Fruit fly (Drosophila melanogaster): ENCODE data around the gene Uch-L5.

The Uch-L5 gene

dm6 chr3L:9460775-9461491 lies 15.8 kb downstream of the Uch-L5 start, which contains the start of the genes CG3434 and CG44838 (continued):
- TF ChIP-seq CG1647 (GFP tag; optimal IDR thresholded peaks at IDR 0.05) (peak; percentile 67), Ravus (GFP tag; IDR thresholded peaks at IDR 0.05) (no peak; the same call in 1 of the 2 replicates), CG12155 (GFP tag; optimal IDR thresholded peaks at IDR 0.05) (peak; percentile 86), Mad (GFP tag; optimal IDR thresholded peaks at IDR 0.05) (peak; percentile 82), dan (GFP tag; IDR thresholded peaks at IDR 0.05) (no peak), CG7839 (tag; optimal IDR thresholded peaks at IDR 0.05) (peak; percentile 82), klu (GFP tag; IDR thresholded peaks at IDR 0.05) (peak; percentile 51; the same call in 1 of the 2 replicates), Side (GFP tag; optimal IDR thresholded peaks at IDR 0.05) (peak; percentile 65), cg (GFP tag; optimal IDR thresholded peaks at IDR 0.05) (peak; percentile 60), odd (GFP tag; optimal IDR thresholded peaks at IDR 0.05) (peak; percentile 44), dpn (GFP tag; optimal IDR thresholded peaks at IDR 0.05) (peak; percentile 74 to 84), dati (GFP tag; IDR thresholded peaks at IDR 0.05) (peak; percentile 45; the same call in 1 of the 2 replicates), Stat92E (GFP tag; optimal IDR thresholded peaks at IDR 0.05) (peak in 1 of 3 experiments; percentile 54), Spps (tag; optimal IDR thresholded peaks at IDR 0.05) (peak; percentile 64), cato (GFP tag; optimal IDR thresholded peaks at IDR 0.05; ENCODE audit: borderline replicate concordance) (peak; percentile 77), gfzf (GFP tag; optimal IDR thresholded peaks at IDR 0.05) (peak; percentile 16), Rfx (GFP tag; IDR thresholded peaks at IDR 0.05) (peak; percentile 85), CG7987 (GFP tag; optimal IDR thresholded peaks at IDR 0.05) (peak; percentile 41), HLH4C (GFP tag; IDR thresholded peaks at IDR 0.05; ENCODE audit: partially characterized antibody) (peak; percentile 44; the same call in 1 of the 3 replicates), tio (GFP tag; optimal IDR thresholded peaks at IDR 0.05) (peak; percentile 70), CG15514 (GFP tag; optimal IDR thresholded peaks at IDR 0.05) (peak; percentile 90), CG17361 (GFP tag; IDR thresholded peaks at IDR 0.05) (peak; percentile 86), eve (GFP tag; optimal IDR thresholded peaks at IDR 0.05) (no peak), CG34422 (GFP tag; IDR thresholded peaks at IDR 0.05) (peak; percentile 42; the same call in 1 of the 3 replicates), lab (GFP tag; optimal IDR thresholded peaks at IDR 0.05) (peak; percentile 85), zen (tag; optimal IDR thresholded peaks at IDR 0.05) (peak; percentile 74), gcm (GFP tag; optimal IDR thresholded peaks at IDR 0.05) (peak; percentile 89), E2f1 (GFP tag; IDR thresholded peaks at IDR 0.05) (peak; percentile 73), CG17829 (tag; optimal IDR thresholded peaks at IDR 0.05) (peak; percentile 83), CG15011 (GFP tag; optimal IDR thresholded peaks at IDR 0.05) (peak; percentile 54), CG32772 (GFP tag; IDR thresholded peaks at IDR 0.05) (peak; percentile 65), croc (GFP tag; conservative IDR thresholded peaks at IDR 0.05) (peak; percentile 55; the same call in 1 of the 3 replicates), unc-4 (GFP tag; IDR thresholded peaks at IDR 0.05; ENCODE audit: partially characterized antibody) (peak; percentile 45; the same call in 1 of the 2 replicates), HLH54F (GFP tag; optimal IDR thresholded peaks at IDR 0.05) (peak; percentile 69), vfl (GFP tag; optimal IDR thresholded peaks at IDR 0.05) (peak; percentile 68), jigr1 (GFP tag; IDR thresholded peaks at IDR 0.05) (peak; percentile 38; the same call in 1 of the 3 replicates), ssp (GFP tag; IDR thresholded peaks at IDR 0.05) (peak; percentile 82), CG16863 (GFP tag; optimal IDR thresholded peaks at IDR 0.05) (peak; percentile 71), CHES-1-like (GFP tag; optimal IDR thresholded peaks at IDR 0.05) (peak; percentile 75), Poxn (GFP tag; IDR thresholded peaks at IDR 0.05) (0 out of 2 replicates have a peak, but pooled peaks have one; percentile 28), CG10565 (GFP tag; optimal IDR thresholded peaks at IDR 0.05) (peak; percentile 11), CG5245 (GFP tag; optimal IDR thresholded peaks at IDR 0.05) (peak; percentile 76), Hmx (GFP tag; optimal IDR thresholded peaks at IDR 0.05) (peak; percentile 26), Bdp1 (GFP tag; optimal IDR thresholded peaks at IDR 0.05) (peak; percentile 77), Hmr (GFP tag; optimal IDR thresholded peaks at IDR 0.05) (peak; percentile 83), nom (GFP tag; optimal IDR thresholded peaks at IDR 0.05) (peak; percentile 51), CG8290 (GFP tag; optimal IDR thresholded peaks at IDR 0.05) (peak; percentile 83), CG8290 (tag; optimal IDR thresholded peaks at IDR 0.05) (peak; percentile 27 to 81), CG1233 (GFP tag; optimal IDR thresholded peaks at IDR 0.05) (peak; percentile 74)
